Worm (Caenorhabditis elegans): ENCODE results near the gene plc-4.
A peak's percentile ranks its signal among the peaks of the same experiment; 100 is the strongest.

The plc-4 gene

ce11 chrIV:7505866-7506488 lies 6.5 kb downstream of the plc-4 start (continued):
- peak; percentile 59 for TF ChIP-seq F49E8.2 (tag; optimal IDR thresholded peaks at IDR 0.05; ENCODE audit: insufficient read depth)
- no peak for TF ChIP-seq lsy-27 (tag; optimal IDR thresholded peaks at IDR 0.05; ENCODE audit: borderline replicate concordance, insufficient read depth)
- TF ChIP-seq ceh-100 (GFP tag; IDR thresholded peaks at IDR 0.05), result no peak
- no peak for TF ChIP-seq ets-4 (GFP tag; optimal IDR thresholded peaks at IDR 0.05)
- TF ChIP-seq gei-17 (GFP tag; optimal IDR thresholded peaks at IDR 0.05), result no peak
- no peak for TF ChIP-seq sptf-2 (GFP tag; optimal IDR thresholded peaks at IDR 0.05)
- 0 out of 2 replicates have a peak, but pooled peaks have one; percentile 46 for TF ChIP-seq Y79H2A.3 (GFP tag; conservative IDR thresholded peaks at IDR 0.05)
- no peak for TF ChIP-seq ceh-79 (tag; optimal IDR thresholded peaks at IDR 0.05)
- TF ChIP-seq snpc-1.3 (tag; optimal IDR thresholded peaks at IDR 0.05; ENCODE audit: insufficient read depth), result peak; percentile 78
- peak; percentile 1 for TF ChIP-seq attf-5 (GFP tag; optimal IDR thresholded peaks at IDR 0.05)
- TF ChIP-seq ceh-91 (GFP tag; IDR thresholded peaks at IDR 0.05), result no peak
- TF ChIP-seq F39B2.1 (GFP tag; IDR thresholded peaks at IDR 0.05), result 0 out of 2 replicates have a peak, but pooled peaks have one; percentile 40
- TF ChIP-seq Y56A3A.18 (GFP tag; IDR thresholded peaks at IDR 0.05), result 0 out of 2 replicates have a peak, but pooled peaks have one; percentile 21
- peak; percentile 11 for TF ChIP-seq lsl-1 (GFP tag; optimal IDR thresholded peaks at IDR 0.05)
- peak; percentile 50 for TF ChIP-seq attf-6 (GFP tag; IDR thresholded peaks at IDR 0.05)
- no peak for TF ChIP-seq nfya-1 (tag; optimal IDR thresholded peaks at IDR 0.05; ENCODE audit: borderline replicate concordance, insufficient read depth)
- no peak for TF ChIP-seq somi-1 (GFP tag; optimal IDR thresholded peaks at IDR 0.05)
- peak; percentile 10 for TF ChIP-seq B0035.1 (tag; optimal IDR thresholded peaks at IDR 0.05)
- TF ChIP-seq Y95B8A.8 (GFP tag; IDR thresholded peaks at IDR 0.05), result peak; percentile 73
- TF ChIP-seq ceh-27 (GFP tag; optimal IDR thresholded peaks at IDR 0.05), result no peak
- TF ChIP-seq ama-1 (optimal IDR thresholded peaks at IDR 0.05), result peak; percentile 93
- peak; percentile 54 to 70 for TF ChIP-seq ama-1 (GFP tag; optimal IDR thresholded peaks at IDR 0.05)
- peak; percentile 22 for TF ChIP-seq F52B5.7 (tag; optimal IDR thresholded peaks at IDR 0.05)
- TF ChIP-seq sdz-38 (tag; optimal IDR thresholded peaks at IDR 0.05), result no peak
- peak; percentile 35 for TF ChIP-seq lin-40 (tag; optimal IDR thresholded peaks at IDR 0.05)
- no peak for TF ChIP-seq die-1 (tag; optimal IDR thresholded peaks at IDR 0.05)
- peak; percentile 88 for TF ChIP-seq Y53G8AR.9 (GFP tag; conservative IDR thresholded peaks at IDR 0.05)
- no peak for TF ChIP-seq dpff-1 (tag; optimal IDR thresholded peaks at IDR 0.05)
- no peak for TF ChIP-seq tbx-9 (tag; optimal IDR thresholded peaks at IDR 0.05; ENCODE audit: borderline replicate concordance)
- TF ChIP-seq F23B12.7 (tag; optimal IDR thresholded peaks at IDR 0.05; ENCODE audit: insufficient read depth), result no peak
- TF ChIP-seq efl-1 (GFP tag; optimal IDR thresholded peaks at IDR 0.05), result no peak
- no peak for TF ChIP-seq K12H6.12 (tag; optimal IDR thresholded peaks at IDR 0.05)
- TF ChIP-seq lin-26 (GFP tag; IDR thresholded peaks at IDR 0.05), result peak; percentile 55; the same call in 1 of the 2 replicates
- TF ChIP-seq ztf-3 (GFP tag; optimal IDR thresholded peaks at IDR 0.05), result no peak
- TF ChIP-seq hlh-26 (GFP tag; conservative IDR thresholded peaks at IDR 0.05), result no peak
- TF ChIP-seq lin-35 (GFP tag; optimal IDR thresholded peaks at IDR 0.05), result peak in 1 of 3 experiments; percentile 20
- no peak for TF ChIP-seq K11D2.4 (GFP tag; IDR thresholded peaks at IDR 0.05)
- no peak for TF ChIP-seq egl-44 (GFP tag; IDR thresholded peaks at IDR 0.05)
- TF ChIP-seq akir-1 (GFP tag; optimal IDR thresholded peaks at IDR 0.05), result no peak
- TF ChIP-seq nfyb-1 (GFP tag; IDR thresholded peaks at IDR 0.05), result 0 out of 2 replicates have a peak, but pooled peaks have one; percentile 42
- TF ChIP-seq zfh-2 (GFP tag; conservative IDR thresholded peaks at IDR 0.05), result no peak
- TF ChIP-seq him-1 (tag; optimal IDR thresholded peaks at IDR 0.05), result peak; percentile 3
- no peak for TF ChIP-seq B0019.2 (GFP tag; conservative IDR thresholded peaks at IDR 0.05)
- TF ChIP-seq ztf-22 (GFP tag; optimal IDR thresholded peaks at IDR 0.05), result peak; percentile 70
- TF ChIP-seq Y67H2A.10 (GFP tag; conservative IDR thresholded peaks at IDR 0.05), result no peak
- no peak for TF ChIP-seq hlh-12 (tag; optimal IDR thresholded peaks at IDR 0.05)
- peak; percentile 54 for TF ChIP-seq nhr-27 (tag; optimal IDR thresholded peaks at IDR 0.05)

All from whole organism, young adult.